Worm (Caenorhabditis elegans) whole organism, midembryonic: ENCODE data around the gene srab-1.

ENCODE experiments used
- T22C8.4 ChIP-seq: fragments of 200-800 bp; sonication (Bioruptor generic); IDR thresholded peaks from 2 replicates; pipeline ENCODE4 v1.3.6; 2022; ENCODE audit warnings: missing genetic modification characterization, missing compliant biosample characterization
- cog-1 ChIP-seq: sonication (generic microtip); optimal IDR thresholded peaks from 2 replicates; lab custom pipeline; 2016; ENCODE audit warnings: missing genetic modification characterization, missing compliant biosample characterization
- flt-1 ChIP-seq: fragments of 200-800 bp; sonication (Bioruptor generic); IDR thresholded peaks from 2 replicates; pipeline ENCODE4 v1.3.6; 2022; ENCODE audit warnings: missing genetic modification characterization, missing compliant biosample characterization
- klf-2 ChIP-seq: fragments of 200-800 bp; sonication (Bioruptor generic); conservative IDR thresholded peaks from 2 replicates; pipeline ENCODE4 v1.3.6; 2022; ENCODE audit warnings: missing genetic modification reagents, missing genetic modification characterization, missing compliant biosample characterization
- med-1 ChIP-seq: sonication (generic microtip); optimal IDR thresholded peaks from 2 replicates; lab custom pipeline; 2017; ENCODE audit warnings: missing genetic modification characterization, mild to moderate bottlenecking, missing compliant biosample characterization, antibody characterized with exemption, missing genetic modification reagents; ENCODE audit not compliant: insufficient read depth
- ref-1 ChIP-seq: fragments of 200-800 bp; sonication (Bioruptor generic); conservative IDR thresholded peaks from 2 replicates; pipeline ENCODE4 v1.3.6; 2022; ENCODE audit warnings: missing genetic modification reagents, missing genetic modification characterization, missing compliant biosample characterization
- tab-1 ChIP-seq: fragments of 200-800 bp; sonication (Bioruptor generic); IDR thresholded peaks from 2 replicates; pipeline ENCODE4 v1.3.6; 2022; ENCODE audit warnings: missing genetic modification characterization, missing compliant biosample characterization
- ztf-23 ChIP-seq: fragments of 200-800 bp; sonication (Bioruptor generic); IDR thresholded peaks from 2 replicates; pipeline ENCODE4 v1.3.6; 2022; ENCODE audit warnings: missing genetic modification reagents, missing genetic modification characterization, missing compliant biosample characterization
- ztf-29 ChIP-seq: fragments of 200-800 bp; sonication (Bioruptor generic); IDR thresholded peaks from 2 replicates; pipeline ENCODE4 v1.3.6; 2022; ENCODE audit warnings: missing genetic modification reagents, missing genetic modification characterization, missing compliant biosample characterization

The srab-1 gene

DNA sequence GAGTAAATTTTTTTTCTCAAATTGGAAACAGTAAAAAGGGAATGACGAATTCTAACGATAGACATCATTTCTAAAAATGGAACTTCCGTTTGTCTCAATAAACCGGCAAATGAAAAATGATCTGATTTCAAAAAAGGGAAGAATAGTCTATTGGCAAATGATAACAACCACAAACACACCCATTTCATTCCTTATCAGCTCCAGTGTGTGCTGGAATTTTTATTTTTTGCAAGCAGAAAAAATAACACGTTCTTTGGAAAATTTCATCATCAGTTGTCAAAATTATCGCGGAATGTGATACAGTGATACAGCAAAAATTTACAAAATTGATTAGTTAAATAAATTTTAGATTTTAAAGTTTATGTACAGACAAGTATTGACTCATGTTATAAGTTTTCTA, 34.5 kb downstream of the srab-1 start:
- TF ChIP-seq ztf-23: no peak
- no peak for TF ChIP-seq ztf-29 (GFP tag; lab: Robert Waterston, UW)
- no peak for TF ChIP-seq cog-1 (tag; lab: Kevin White, UChicago)
- TF ChIP-seq klf-2 (GFP tag; lab: Robert Waterston, UW): no peak
- TF ChIP-seq T22C8.4 (GFP tag; lab: Robert Waterston, UW): no peak
- TF ChIP-seq flt-1: no peak

DNA sequence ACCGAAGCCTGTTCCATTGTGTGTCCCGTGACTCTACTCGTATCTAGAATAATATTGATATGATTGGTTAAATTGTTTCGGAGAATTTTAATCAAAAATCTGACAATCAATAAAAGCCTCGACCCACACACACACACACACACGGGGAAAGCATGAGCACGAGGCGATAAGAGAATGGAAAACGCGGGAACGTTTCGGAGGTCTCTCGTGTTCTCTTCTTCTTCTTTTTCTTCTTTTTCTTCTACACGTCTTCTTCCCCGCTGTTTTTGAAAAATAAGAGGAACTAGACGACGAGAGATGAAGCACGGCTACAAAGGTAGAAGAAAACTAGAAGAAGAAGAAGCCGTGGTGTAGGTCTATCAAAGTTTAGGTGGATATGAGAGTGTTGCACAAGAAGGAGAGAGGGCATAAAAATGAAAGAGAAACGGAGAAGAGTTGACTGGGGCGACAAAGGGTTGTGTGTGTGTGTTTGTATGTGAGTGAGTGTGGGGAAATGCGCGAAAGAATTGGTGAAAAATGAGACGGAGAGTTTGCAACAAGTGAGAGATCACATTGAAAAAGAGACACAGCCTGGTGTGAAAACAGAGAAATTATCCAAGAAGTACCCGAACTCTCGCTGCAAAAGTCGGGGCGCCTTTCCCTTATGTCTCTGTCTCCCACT, 37.0 kb downstream of the srab-1 start, which contains the start of gene mlk-1:
Gene mlk-1 (minus strand): TSS at position 51 of the 661 bp plus-strand sequence.
- no peak for TF ChIP-seq ztf-23
- peak; percentile 41 for TF ChIP-seq cog-1 (tag; lab: Kevin White, UChicago)
- TF ChIP-seq ref-1: no peak
- no peak for TF ChIP-seq flt-1
- TF ChIP-seq T22C8.4 (GFP tag; lab: Robert Waterston, UW): no peak
- no peak for TF ChIP-seq klf-2 (GFP tag; lab: Robert Waterston, UW)
- TF ChIP-seq tab-1 (GFP tag; lab: Robert Waterston, UW): no peak

DNA sequence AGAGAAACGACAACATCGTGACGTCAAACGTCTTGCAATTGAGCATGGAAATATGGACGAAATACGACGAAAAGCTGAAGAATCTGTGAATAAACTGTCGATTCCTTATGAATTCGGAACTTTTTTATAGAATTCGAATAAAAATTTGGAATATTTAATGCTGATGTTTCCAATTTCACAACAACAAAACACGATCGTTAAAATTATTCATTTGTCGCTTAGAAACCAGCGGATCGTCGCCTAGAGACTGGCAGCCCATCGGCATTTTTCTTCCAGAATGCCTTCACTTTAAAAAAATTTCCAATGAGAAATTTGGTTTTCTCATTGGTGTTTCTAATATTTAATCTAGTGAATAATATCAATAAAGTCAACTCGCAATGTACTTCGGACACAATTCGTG, 48.6 kb downstream of the srab-1 start, which contains the start of gene cwp-4:
Gene cwp-4 (plus strand): TSS at position 301 of the 400 bp plus-strand sequence.
- TF ChIP-seq flt-1 (no peak), tab-1 (GFP tag; lab: Robert Waterston, UW) (no peak), T22C8.4 (GFP tag; lab: Robert Waterston, UW) (no peak), ref-1 (no peak), med-1 (GFP tag; lab: Kevin White, UChicago) (no peak), ztf-29 (GFP tag; lab: Robert Waterston, UW) (no peak)

DNA sequence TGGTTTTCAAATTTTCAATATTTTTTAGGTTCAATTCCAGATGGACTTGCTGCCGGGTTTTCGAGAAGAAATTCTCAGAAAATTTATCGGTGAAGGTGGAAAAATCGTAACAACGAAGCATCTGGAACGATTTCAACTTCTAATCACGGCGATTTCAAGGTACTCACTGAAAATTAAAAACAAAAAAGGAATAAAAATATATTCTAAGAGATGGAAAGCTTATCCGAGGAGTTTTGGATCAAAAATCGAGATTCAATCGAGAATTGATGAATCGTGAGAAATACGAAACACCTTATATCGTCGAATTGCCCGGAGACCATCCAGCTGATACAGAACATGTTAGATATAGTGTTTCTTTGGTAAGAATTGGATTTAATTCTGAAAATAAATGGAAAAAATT, 49.7 kb downstream of the srab-1 start, which contains the start of gene K11D12.12:
Gene K11D12.12 (plus strand): TSS at position 29 of the 400 bp plus-strand sequence.
- TF ChIP-seq med-1 (GFP tag; lab: Kevin White, UChicago) (no peak), T22C8.4 (GFP tag; lab: Robert Waterston, UW) (no peak), tab-1 (GFP tag; lab: Robert Waterston, UW) (no peak), ztf-29 (GFP tag; lab: Robert Waterston, UW) (no peak), cog-1 (tag; lab: Kevin White, UChicago) (no peak), flt-1 (no peak), ref-1 (no peak), ztf-23 (no peak), klf-2 (GFP tag; lab: Robert Waterston, UW) (no peak)
